Fruit fly (Drosophila melanogaster) whole organism, embryonic: Measurements from ENCODE around the gene Pgant7.

Experiments
- Abd-B ChIP-seq: fragments of 200-800 bp; sonication (Bioruptor generic); optimal IDR thresholded peaks from 2 replicates; lab custom pipeline; 2018; ENCODE audit warnings: missing biosample characterization, mild to moderate bottlenecking, missing genetic modification characterization, moderate library complexity
- CG10366 ChIP-seq: fragments of 200-800 bp; sonication (Bioruptor generic); IDR thresholded peaks from 2 replicates; pipeline ENCODE4 v1.3.6; 2022; ENCODE audit warnings: missing biosample characterization, missing genetic modification characterization
- CG10543 ChIP-seq: fragments of 200-800 bp; sonication (Bioruptor generic); optimal IDR thresholded peaks from 3 replicates; lab custom pipeline; 2017; ENCODE audit warnings: missing biosample characterization, mild to moderate bottlenecking, missing genetic modification characterization, moderate library complexity
- CG12659 ChIP-seq: fragments of 200-800 bp; sonication (Bioruptor generic); optimal IDR thresholded peaks from 3 replicates; lab custom pipeline; 2017; ENCODE audit warnings: mild to moderate bottlenecking, missing biosample characterization, missing genetic modification reagents, missing genetic modification characterization
- CG12744 ChIP-seq: fragments of 200-800 bp; sonication (Bioruptor generic); optimal IDR thresholded peaks from 2 replicates; lab custom pipeline; 2016; ENCODE audit warnings: missing biosample characterization, missing genetic modification characterization
- CG15269 ChIP-seq: fragments of 200-800 bp; sonication (Bioruptor generic); optimal IDR thresholded peaks from 2 replicates; lab custom pipeline; 2018; ENCODE audit warnings: missing biosample characterization, mild to moderate bottlenecking, missing genetic modification characterization, moderate library complexity
- CG1603 ChIP-seq: fragments of 200-800 bp; sonication (Bioruptor generic); optimal IDR thresholded peaks from 2 replicates; lab custom pipeline; 2019; ENCODE audit warnings: missing biosample characterization, mild to moderate bottlenecking, missing genetic modification characterization, moderate library complexity
- CG16779 ChIP-seq: fragments of 200-800 bp; sonication (Bioruptor generic); IDR thresholded peaks from 2 replicates; pipeline ENCODE4 v1.3.6; 2022; ENCODE audit warnings: missing biosample characterization, missing genetic modification characterization
- CG17612 ChIP-seq: fragments of 200-800 bp; sonication (Bioruptor generic); IDR thresholded peaks from 2 replicates; pipeline ENCODE4 v1.3.6; 2022; ENCODE audit warnings: missing biosample characterization, missing genetic modification characterization
- CG18011 ChIP-seq: fragments of 200-800 bp; sonication (Bioruptor generic); optimal IDR thresholded peaks from 2 replicates; lab custom pipeline; 2017; ENCODE audit warnings: missing biosample characterization, missing genetic modification characterization, mild to moderate bottlenecking, moderate library complexity, missing genotype
- CG18764 ChIP-seq: fragments of 200-800 bp; sonication (Bioruptor generic); optimal IDR thresholded peaks from 3 replicates; lab custom pipeline; 2016; ENCODE audit warnings: missing biosample characterization, missing genetic modification characterization
- CG32772 ChIP-seq: fragments of 200-800 bp; sonication (Bioruptor generic); IDR thresholded peaks from 2 replicates; pipeline ENCODE4 v1.3.6; 2022; ENCODE audit warnings: missing biosample characterization, missing genetic modification characterization
- CG33213 ChIP-seq: fragments of 200-800 bp; sonication (Bioruptor generic); optimal IDR thresholded peaks from 3 replicates; lab custom pipeline; 2016; ENCODE audit warnings: missing biosample characterization, missing genetic modification characterization
- CG4404 ChIP-seq: fragments of 200-800 bp; sonication (Bioruptor generic); IDR thresholded peaks from 2 replicates; pipeline ENCODE4 v1.3.6; 2022; ENCODE audit warnings: missing biosample characterization, missing genetic modification characterization
- CG4820 ChIP-seq: fragments of 200-800 bp; sonication (Bioruptor generic); optimal IDR thresholded peaks from 3 replicates; lab custom pipeline; 2016; ENCODE audit warnings: missing biosample characterization, missing genetic modification characterization
- CG5180 ChIP-seq: fragments of 200-800 bp; sonication (Bioruptor generic); optimal IDR thresholded peaks from 3 replicates; lab custom pipeline; 2017; ENCODE audit warnings: missing biosample characterization, missing genetic modification characterization, mild to moderate bottlenecking, moderate library complexity, missing genetic modification reagents
- CG7357 ChIP-seq: fragments of 200-800 bp; sonication (Bioruptor generic); IDR thresholded peaks from 3 replicates; pipeline ENCODE4 v1.3.6; 2022; ENCODE audit warnings: missing biosample characterization, missing genetic modification characterization
- CG7928 ChIP-seq: fragments of 200-800 bp; sonication (Bioruptor generic); optimal IDR thresholded peaks from 2 replicates; lab custom pipeline; 2017; ENCODE audit warnings: missing biosample characterization, mild to moderate bottlenecking, missing genetic modification characterization
- CG8290 ChIP-seq, 3 experiments: fragments of 200-800 bp; sonication (Bioruptor generic); optimal IDR thresholded peaks; 2 replicates each; lab custom pipeline; 2016 to 2019; ENCODE audit warnings: missing biosample characterization in 3 of 3, missing genetic modification characterization in 3 of 3, mild to moderate bottlenecking in 2 of 3, moderate library complexity in 1 of 3
- CG8388 ChIP-seq: fragments of 200-800 bp; sonication (Bioruptor generic); optimal IDR thresholded peaks from 2 replicates; lab custom pipeline; 2019; ENCODE audit warnings: missing biosample characterization, mild to moderate bottlenecking, missing genetic modification characterization, moderate library complexity
- Dad ChIP-seq: fragments of 200-800 bp; sonication (Bioruptor generic); optimal IDR thresholded peaks from 3 replicates; lab custom pipeline; 2016; ENCODE audit warnings: missing biosample characterization, missing genetic modification characterization
- Dll ChIP-seq: fragments of 200-800 bp; sonication (Bioruptor generic); IDR thresholded peaks from 4 replicates; pipeline ENCODE4 v1.3.6; 2022; ENCODE audit warnings: missing biosample characterization, missing genetic modification characterization; ENCODE audit not compliant: partially characterized antibody
- Dp ChIP-seq: fragments of 200-800 bp; sonication (Bioruptor generic); optimal IDR thresholded peaks from 2 replicates; lab custom pipeline; 2018; ENCODE audit warnings: missing biosample characterization, mild to moderate bottlenecking, missing genetic modification characterization, moderate library complexity
- Drgx ChIP-seq: fragments of 200-800 bp; sonication (Bioruptor generic); IDR thresholded peaks from 2 replicates; pipeline ENCODE4 v1.3.6; 2022; ENCODE audit warnings: missing biosample characterization, missing genetic modification characterization
- Fer3 ChIP-seq: fragments of 200-800 bp; sonication (Bioruptor generic); optimal IDR thresholded peaks from 2 replicates; lab custom pipeline; 2018; ENCODE audit warnings: missing biosample characterization, mild to moderate bottlenecking, missing genetic modification characterization, moderate library complexity
- Gug ChIP-seq: fragments of 200-800 bp; sonication (Bioruptor generic); IDR thresholded peaks from 4 replicates; pipeline ENCODE4 v1.3.6; 2022; ENCODE audit warnings: missing biosample characterization, missing genetic modification characterization
- Hr51 ChIP-seq, 2 experiments: fragments of 200-800 bp; sonication (Bioruptor generic); optimal IDR thresholded peaks; 2 replicates in 1 of 2; 3 replicates in 1 of 2; lab custom pipeline; 2016 to 2018; ENCODE audit warnings: missing biosample characterization in 2 of 2, missing genetic modification characterization in 2 of 2, mild to moderate bottlenecking in 1 of 2, moderate library complexity in 1 of 2
- Hsf ChIP-seq: fragments of 200-800 bp; sonication (Bioruptor generic); optimal IDR thresholded peaks from 3 replicates; lab custom pipeline; 2016; ENCODE audit warnings: missing biosample characterization, missing genetic modification characterization
- NC2α ChIP-seq: fragments of 200-800 bp; sonication (Bioruptor generic); optimal IDR thresholded peaks from 2 replicates; lab custom pipeline; 2016; ENCODE audit warnings: missing biosample characterization, missing genetic modification characterization
- Sox102F ChIP-seq: fragments of 200-800 bp; sonication (Bioruptor generic); optimal IDR thresholded peaks from 2 replicates; lab custom pipeline; 2018; ENCODE audit warnings: missing biosample characterization, mild to moderate bottlenecking, missing genetic modification characterization, moderate library complexity
- YL-1 ChIP-seq: fragments of 200-800 bp; sonication (Bioruptor generic); optimal IDR thresholded peaks from 3 replicates; lab custom pipeline; 2017; ENCODE audit warnings: missing biosample characterization, mild to moderate bottlenecking, missing genetic modification characterization
- btn ChIP-seq: fragments of 200-800 bp; sonication (Bioruptor generic); optimal IDR thresholded peaks from 2 replicates; lab custom pipeline; 2016; ENCODE audit warnings: missing biosample characterization, missing genetic modification characterization
- cato ChIP-seq: fragments of 200-800 bp; sonication (Bioruptor generic); optimal IDR thresholded peaks from 2 replicates; lab custom pipeline; 2016; ENCODE audit warnings: missing biosample characterization, missing genetic modification characterization, borderline replicate concordance
- chinmo ChIP-seq: fragments of 200-800 bp; sonication (Bioruptor generic); IDR thresholded peaks from 4 replicates; pipeline ENCODE4 v1.3.6; 2022; ENCODE audit warnings: missing biosample characterization, missing genetic modification characterization; ENCODE audit not compliant: partially characterized antibody
- esg ChIP-seq: fragments of 200-800 bp; sonication (Bioruptor generic); conservative IDR thresholded peaks from 2 replicates; pipeline ENCODE4 v1.3.6; 2022; ENCODE audit warnings: missing biosample characterization, missing genetic modification characterization
- fd102C ChIP-seq: fragments of 200-800 bp; sonication (Bioruptor generic); optimal IDR thresholded peaks from 2 replicates; lab custom pipeline; 2018; ENCODE audit warnings: missing biosample characterization, mild to moderate bottlenecking, missing genetic modification characterization, moderate library complexity
- ftz-f1 ChIP-seq: fragments of 200-800 bp; sonication (Bioruptor generic); optimal IDR thresholded peaks from 2 replicates; lab custom pipeline; 2016; ENCODE audit warnings: missing biosample characterization, missing genetic modification characterization
- fu2 ChIP-seq: fragments of 200-800 bp; sonication (Bioruptor generic); optimal IDR thresholded peaks from 2 replicates; lab custom pipeline; 2016; ENCODE audit warnings: missing biosample characterization, missing genetic modification characterization
- gfzf ChIP-seq: fragments of 200-800 bp; sonication (Bioruptor generic); optimal IDR thresholded peaks from 2 replicates; lab custom pipeline; 2016; ENCODE audit warnings: missing biosample characterization, mild to moderate bottlenecking, missing genetic modification characterization, moderate library complexity
- grn ChIP-seq: fragments of 200-800 bp; sonication (Bioruptor generic); optimal IDR thresholded peaks from 3 replicates; lab custom pipeline; 2017; ENCODE audit warnings: missing biosample characterization, missing genetic modification characterization
- gsb-n ChIP-seq: fragments of 200-800 bp; sonication (Bioruptor generic); optimal IDR thresholded peaks from 3 replicates; lab custom pipeline; 2018; ENCODE audit warnings: missing biosample characterization, mild to moderate bottlenecking, missing genetic modification characterization
- ham ChIP-seq: fragments of 200-800 bp; sonication (Bioruptor generic); IDR thresholded peaks from 2 replicates; pipeline ENCODE4 v1.3.6; 2022; ENCODE audit warnings: missing biosample characterization, missing genetic modification characterization
- klu ChIP-seq: fragments of 200-800 bp; sonication (Bioruptor generic); IDR thresholded peaks from 2 replicates; pipeline ENCODE4 v1.3.6; 2022; ENCODE audit warnings: missing biosample characterization, missing genetic modification characterization
- kni ChIP-seq: fragments of 200-800 bp; sonication (Bioruptor generic); optimal IDR thresholded peaks from 3 replicates; lab custom pipeline; 2017; ENCODE audit warnings: mild to moderate bottlenecking, missing biosample characterization, missing genetic modification reagents, missing genetic modification characterization
- lmd ChIP-seq: fragments of 200-800 bp; sonication (Bioruptor generic); IDR thresholded peaks from 2 replicates; pipeline ENCODE4 v1.3.6; 2022; ENCODE audit warnings: missing biosample characterization, missing genetic modification characterization
- mld ChIP-seq: fragments of 200-800 bp; sonication (Bioruptor generic); IDR thresholded peaks from 3 replicates; pipeline ENCODE4 v1.3.6; 2022; ENCODE audit warnings: missing biosample characterization, missing genetic modification characterization; ENCODE audit not compliant: partially characterized antibody
- nerfin-2 ChIP-seq: fragments of 200-800 bp; sonication (Bioruptor generic); IDR thresholded peaks from 2 replicates; pipeline ENCODE4 v1.3.6; 2022; ENCODE audit warnings: missing biosample characterization, missing genetic modification characterization; ENCODE audit not compliant: partially characterized antibody
- nom ChIP-seq: fragments of 200-800 bp; sonication (Bioruptor generic); optimal IDR thresholded peaks from 2 replicates; lab custom pipeline; 2017; ENCODE audit warnings: missing biosample characterization, missing genetic modification characterization, mild to moderate bottlenecking, moderate library complexity, missing genetic modification reagents
- sisA ChIP-seq: fragments of 200-800 bp; sonication (Bioruptor generic); IDR thresholded peaks from 2 replicates; pipeline ENCODE4 v1.3.6; 2022; ENCODE audit warnings: missing biosample characterization, missing genetic modification characterization
- sr ChIP-seq: fragments of 200-800 bp; sonication (Bioruptor generic); IDR thresholded peaks from 3 replicates; pipeline ENCODE4 v1.3.6; 2022; ENCODE audit warnings: missing biosample characterization, missing genetic modification characterization

The Pgant7 gene

dm6 chrX:18533308-18533707 is 33.5 kb upstream of the Pgant7 start (continued):
- TF ChIP-seq CG8388 (GFP tag; lab: Kevin White, UChicago) (peak; percentile 52), Dad (peak; percentile 3), ham (GFP tag; lab: Robert Waterston, UW) (no peak), CG12659 (GFP tag; lab: Kevin White, UChicago) (peak; percentile 0), kni (GFP tag; lab: Kevin White, UChicago) (no peak), CG17612 (GFP tag; lab: Robert Waterston, UW) (no peak), chinmo (GFP tag; lab: Robert Waterston, UW) (no peak), sr (GFP tag; lab: Robert Waterston, UW) (no peak), cato (GFP tag; lab: Kevin White, UChicago) (no peak), Hr51 (GFP tag; optimal IDR thresholded peaks at IDR 0.05; lab: Kevin White, UChicago) (peak in 1 of 2 experiments; percentile 45), NC2α (GFP tag; lab: Kevin White, UChicago) (no peak), klu (GFP tag; lab: Robert Waterston, UW) (no peak), ftz-f1 (GFP tag; lab: Kevin White, UChicago) (no peak), CG33213 (no peak), CG10366 (no peak), Drgx (GFP tag; lab: Robert Waterston, UW) (no peak), fd102C (GFP tag; lab: Kevin White, UChicago) (no peak), CG18764 (GFP tag; lab: Kevin White, UChicago) (no peak), mld (no peak), CG12744 (GFP tag; lab: Kevin White, UChicago) (no peak), CG1603 (tag; lab: Kevin White, UChicago) (no peak), Dp (no peak), CG16779 (GFP tag; lab: Robert Waterston, UW) (no peak), CG8290 (GFP tag; optimal IDR thresholded peaks at IDR 0.05; lab: Kevin White, UChicago) (no peak), CG8290 (tag; optimal IDR thresholded peaks at IDR 0.05; lab: Kevin White, UChicago) (no peak), esg (GFP tag; lab: Robert Waterston, UW) (0 out of 2 replicates have a peak, but pooled peaks have one; percentile 15), CG7357 (GFP tag; lab: Robert Waterston, UW) (peak; percentile 13; the same call in 1 of the 3 replicates), sisA (GFP tag; lab: Robert Waterston, UW) (no peak), CG18011 (GFP tag; lab: Kevin White, UChicago) (no peak), CG4404 (GFP tag; lab: Robert Waterston, UW) (no peak), CG15269 (tag; lab: Kevin White, UChicago) (no peak), CG10543 (GFP tag; lab: Kevin White, UChicago) (no peak), nom (no peak), Sox102F (GFP tag; lab: Kevin White, UChicago) (peak; percentile 43), Dll (no peak), CG5180 (GFP tag; lab: Kevin White, UChicago) (no peak), Abd-B (peak; percentile 75), CG4820 (peak; percentile 11), CG7928 (GFP tag; lab: Kevin White, UChicago) (no peak), gsb-n (tag; lab: Kevin White, UChicago) (peak; percentile 33), btn (no peak), YL-1 (GFP tag; lab: Kevin White, UChicago) (no peak), Gug (GFP tag; lab: Robert Waterston, UW) (no peak; the same call in 3 of the 4 replicates), CG32772 (GFP tag; lab: Robert Waterston, UW) (no peak), fu2 (GFP tag; lab: Kevin White, UChicago) (no peak), gfzf (no peak), nerfin-2 (GFP tag; lab: Robert Waterston, UW) (no peak), Hsf (peak; percentile 3), grn (GFP tag; lab: Kevin White, UChicago) (no peak), lmd (peak; percentile 37; the same call in 1 of the 2 replicates), Fer3 (tag; lab: Kevin White, UChicago) (no peak)
